Fruit fly (Drosophila melanogaster): Measurements from ENCODE around the gene wake.

dm6 chr3R:22726031-22726770 lies 86.6 kb downstream of the wake start, which contains the start of gene RNF220:
- TF ChIP-seq Pif1B (GFP tag; optimal IDR thresholded peaks at IDR 0.05) (no peak), CG10348 (GFP tag; IDR thresholded peaks at IDR 0.05) (no peak), CG17806 (tag; optimal IDR thresholded peaks at IDR 0.05) (no peak)
